Fruit fly (Drosophila melanogaster): Measurements from ENCODE around the gene CG4074.

- no peak for TF ChIP-seq CG8478 (optimal IDR thresholded peaks at IDR 0.05)
- no peak for TF ChIP-seq CTCF (optimal IDR thresholded peaks at IDR 0.05)
These were observed 21.9 kb downstream of the CG4074 start for dm6 chr3L:20747299-20747925.

Data from S2 (cell line).